In the genomic region with DNA sequence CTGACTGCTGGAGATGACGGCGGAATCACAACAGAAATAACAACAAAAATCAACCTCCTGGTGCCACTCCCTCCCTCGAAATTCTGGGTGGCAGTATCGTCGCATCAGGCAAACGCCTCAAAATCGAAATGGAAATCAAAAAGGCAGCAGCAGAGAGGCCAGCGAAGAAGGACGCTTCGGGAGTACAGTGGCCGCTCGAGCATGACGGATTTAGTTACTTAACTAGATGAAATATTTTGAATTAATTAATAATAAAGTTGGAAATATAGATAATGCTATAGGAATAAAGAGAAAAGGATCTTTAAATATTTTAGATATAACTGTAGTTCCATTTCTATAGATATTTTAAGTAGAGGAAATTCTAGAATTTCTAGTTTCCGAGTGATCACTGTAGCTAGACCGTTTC, we compare ENCODE assay signal across 1 fruit fly cellular context.
A peak's percentile ranks its signal among the peaks of the same experiment; 100 is the strongest.
TF ChIP-seq lines count a peak whose summit lies in the region.

No protein-coding gene starts in this region.

TF ChIP-seq in whole organism, embryonic, 481 proteins besides CTCF, POLR2A, EP300 and RAD21 (continued from another document and continues in another):
- TF ChIP-seq CG5245 (GFP tag; optimal IDR thresholded peaks at IDR 0.05; lab: Kevin White, UChicago) = no peak
- TF ChIP-seq Hr3 (GFP tag; optimal IDR thresholded peaks at IDR 0.05; lab: Kevin White, UChicago) = peak; percentile 22
- no peak for TF ChIP-seq CkIIα-i1 (GFP tag; IDR thresholded peaks at IDR 0.05; lab: Robert Waterston, UW)
- no peak for TF ChIP-seq Jarid2 (GFP tag; optimal IDR thresholded peaks at IDR 0.05; lab: Kevin White, UChicago)
- TF ChIP-seq vvl (GFP tag; IDR thresholded peaks at IDR 0.05; lab: Robert Waterston, UW) = no peak
- no peak for TF ChIP-seq CG3163 (GFP tag; optimal IDR thresholded peaks at IDR 0.05; lab: Kevin White, UChicago)
- no peak for TF ChIP-seq pb (GFP tag; optimal IDR thresholded peaks at IDR 0.05; lab: Kevin White, UChicago)
- TF ChIP-seq yki (optimal IDR thresholded peaks at IDR 0.05; lab: Kevin White, UChicago) = no peak
- no peak for TF ChIP-seq Gug (GFP tag; IDR thresholded peaks at IDR 0.05; lab: Robert Waterston, UW)
- TF ChIP-seq Opbp (GFP tag; IDR thresholded peaks at IDR 0.05; lab: Robert Waterston, UW; ENCODE audit: partially characterized antibody) = no peak
- no peak for TF ChIP-seq CG6765 (GFP tag; optimal IDR thresholded peaks at IDR 0.05; lab: Kevin White, UChicago)
- peak; percentile 41; the same call in 1 of the 2 replicates for TF ChIP-seq Ptx1 (GFP tag; IDR thresholded peaks at IDR 0.05; lab: Robert Waterston, UW)
- TF ChIP-seq CG6654 (GFP tag; optimal IDR thresholded peaks at IDR 0.05; lab: Kevin White, UChicago) = no peak
- no peak for TF ChIP-seq Side (GFP tag; optimal IDR thresholded peaks at IDR 0.05; lab: Kevin White, UChicago)
- TF ChIP-seq lilli (GFP tag; optimal IDR thresholded peaks at IDR 0.05; lab: Kevin White, UChicago) = no peak
- TF ChIP-seq CG14965 (GFP tag; optimal IDR thresholded peaks at IDR 0.05; lab: Kevin White, UChicago; ENCODE audit: borderline replicate concordance) = no peak
- TF ChIP-seq ab (GFP tag; optimal IDR thresholded peaks at IDR 0.05; lab: Kevin White, UChicago) = no peak
- TF ChIP-seq br (optimal IDR thresholded peaks at IDR 0.05; lab: Kevin White, UChicago) = no peak
- no peak for TF ChIP-seq ash1 (GFP tag; optimal IDR thresholded peaks at IDR 0.05; lab: Kevin White, UChicago)
- no peak for TF ChIP-seq inv (GFP tag; IDR thresholded peaks at IDR 0.05; lab: Robert Waterston, UW; ENCODE audit: partially characterized antibody)
- TF ChIP-seq exex (tag; optimal IDR thresholded peaks at IDR 0.05; lab: Kevin White, UChicago) = no peak
- peak; percentile 2 for TF ChIP-seq twi (tag; optimal IDR thresholded peaks at IDR 0.05; lab: Kevin White, UChicago)
- TF ChIP-seq Sox100B (GFP tag; optimal IDR thresholded peaks at IDR 0.05; lab: Kevin White, UChicago) = peak; percentile 35
- TF ChIP-seq zf30C (GFP tag; optimal IDR thresholded peaks at IDR 0.05; lab: Kevin White, UChicago) = no peak
- TF ChIP-seq HLH4C (GFP tag; IDR thresholded peaks at IDR 0.05; lab: Robert Waterston, UW; ENCODE audit: partially characterized antibody) = no peak
- TF ChIP-seq CG17829 (tag; optimal IDR thresholded peaks at IDR 0.05; lab: Kevin White, UChicago) = peak; percentile 45
- TF ChIP-seq Camta (GFP tag; optimal IDR thresholded peaks at IDR 0.05; lab: Kevin White, UChicago) = no peak
- peak; percentile 27 for TF ChIP-seq Spps (tag; optimal IDR thresholded peaks at IDR 0.05; lab: Kevin White, UChicago)
- TF ChIP-seq onecut (GFP tag; IDR thresholded peaks at IDR 0.05; lab: Robert Waterston, UW) = no peak; the same call in 1 of the 2 replicates
- no peak for TF ChIP-seq Sry-β (GFP tag; optimal IDR thresholded peaks at IDR 0.05; lab: Kevin White, UChicago)
- no peak for TF ChIP-seq BtbVII (GFP tag; optimal IDR thresholded peaks at IDR 0.05; lab: Kevin White, UChicago)
- TF ChIP-seq CG3838 (GFP tag; optimal IDR thresholded peaks at IDR 0.05; lab: Kevin White, UChicago) = no peak
- no peak for TF ChIP-seq luna (GFP tag; optimal IDR thresholded peaks at IDR 0.05; lab: Kevin White, UChicago)
- TF ChIP-seq CG9437 (GFP tag; optimal IDR thresholded peaks at IDR 0.05; lab: Kevin White, UChicago) = no peak
- no peak for TF ChIP-seq Awh (GFP tag; IDR thresholded peaks at IDR 0.05; lab: Robert Waterston, UW)
- TF ChIP-seq CG6791 (GFP tag; IDR thresholded peaks at IDR 0.05; lab: Robert Waterston, UW; ENCODE audit: partially characterized antibody) = no peak
- peak in 1 of 3 experiments; percentile 66 for TF ChIP-seq lola (GFP tag; optimal IDR thresholded peaks at IDR 0.05; lab: Kevin White, UChicago)
- no peak for TF ChIP-seq zen (tag; optimal IDR thresholded peaks at IDR 0.05; lab: Kevin White, UChicago)
- TF ChIP-seq nmo (GFP tag; optimal IDR thresholded peaks at IDR 0.05; lab: Kevin White, UChicago) = peak; percentile 37
- TF ChIP-seq CG16863 (GFP tag; optimal IDR thresholded peaks at IDR 0.05; lab: Kevin White, UChicago) = no peak
- no peak for TF ChIP-seq D19B (GFP tag; optimal IDR thresholded peaks at IDR 0.05; lab: Kevin White, UChicago)
- no peak for TF ChIP-seq jing (GFP tag; optimal IDR thresholded peaks at IDR 0.05; lab: Kevin White, UChicago)
- TF ChIP-seq CG4282 (GFP tag; optimal IDR thresholded peaks at IDR 0.05; lab: Kevin White, UChicago) = no peak
- no peak for TF ChIP-seq Lpt (GFP tag; optimal IDR thresholded peaks at IDR 0.05; lab: Kevin White, UChicago)
- peak; percentile 59 for TF ChIP-seq CG2678 (tag; optimal IDR thresholded peaks at IDR 0.05; lab: Kevin White, UChicago)
- TF ChIP-seq pho (GFP tag; optimal IDR thresholded peaks at IDR 0.05; lab: Kevin White, UChicago) = no peak
- TF ChIP-seq CG3281 (GFP tag; optimal IDR thresholded peaks at IDR 0.05; lab: Kevin White, UChicago) = no peak
- no peak for TF ChIP-seq dimm (GFP tag; IDR thresholded peaks at IDR 0.05; lab: Robert Waterston, UW)
- peak; percentile 3 for TF ChIP-seq CG17359 (tag; optimal IDR thresholded peaks at IDR 0.05; lab: Kevin White, UChicago)
- TF ChIP-seq wor (GFP tag; IDR thresholded peaks at IDR 0.05; lab: Robert Waterston, UW) = 0 out of 2 replicates have a peak, but pooled peaks have one; percentile 19
- no peak for TF ChIP-seq Eip74EF (GFP tag; optimal IDR thresholded peaks at IDR 0.05; lab: Kevin White, UChicago)
- peak; percentile 0 for TF ChIP-seq az2 (GFP tag; optimal IDR thresholded peaks at IDR 0.05; lab: Kevin White, UChicago)
- TF ChIP-seq rib (GFP tag; IDR thresholded peaks at IDR 0.05; lab: Robert Waterston, UW) = no peak
- 0 out of 2 replicates have a peak, but pooled peaks have one; percentile 6 for TF ChIP-seq seq (GFP tag; IDR thresholded peaks at IDR 0.05; lab: Robert Waterston, UW)
- peak; percentile 93 for TF ChIP-seq pros (GFP tag; optimal IDR thresholded peaks at IDR 0.05; lab: Kevin White, UChicago)
- no peak for TF ChIP-seq ttk (GFP tag; IDR thresholded peaks at IDR 0.05; lab: Robert Waterston, UW)
- no peak for TF ChIP-seq Usf (GFP tag; optimal IDR thresholded peaks at IDR 0.05; lab: Kevin White, UChicago)
- no peak for TF ChIP-seq CG10147 (GFP tag; optimal IDR thresholded peaks at IDR 0.05; lab: Kevin White, UChicago)
- TF ChIP-seq Hr78 (GFP tag; optimal IDR thresholded peaks at IDR 0.05; lab: Kevin White, UChicago) = no peak
- TF ChIP-seq E2f2 (GFP tag; IDR thresholded peaks at IDR 0.05; lab: Robert Waterston, UW) = no peak
- TF ChIP-seq amos (GFP tag; IDR thresholded peaks at IDR 0.05; lab: Robert Waterston, UW; ENCODE audit: partially characterized antibody) = no peak
- no peak for TF ChIP-seq sob (GFP tag; IDR thresholded peaks at IDR 0.05; lab: Robert Waterston, UW)
- no peak for TF ChIP-seq Rx (GFP tag; IDR thresholded peaks at IDR 0.05; lab: Robert Waterston, UW)
- 0 out of 2 replicates have a peak, but pooled peaks have one; percentile 30 for TF ChIP-seq sens-2 (GFP tag; IDR thresholded peaks at IDR 0.05; lab: Robert Waterston, UW)
- TF ChIP-seq CG18262 (tag; optimal IDR thresholded peaks at IDR 0.05; lab: Kevin White, UChicago) = peak; percentile 55
- no peak for TF ChIP-seq Dll (GFP tag; IDR thresholded peaks at IDR 0.05; lab: Robert Waterston, UW; ENCODE audit: partially characterized antibody)
- no peak for TF ChIP-seq prd (optimal IDR thresholded peaks at IDR 0.05; lab: Kevin White, UChicago)
- TF ChIP-seq prd (GFP tag; IDR thresholded peaks at IDR 0.05; lab: Robert Waterston, UW) = peak; percentile 57; the same call in 2 of the 3 replicates
- no peak for TF ChIP-seq cad (GFP tag; optimal IDR thresholded peaks at IDR 0.05; lab: Kevin White, UChicago)
- no peak for TF ChIP-seq CG14860 (GFP tag; IDR thresholded peaks at IDR 0.05; lab: Robert Waterston, UW; ENCODE audit: partially characterized antibody)
- no peak for TF ChIP-seq CG14050 (GFP tag; IDR thresholded peaks at IDR 0.05; lab: Robert Waterston, UW)
- no peak for TF ChIP-seq CG2116 (GFP tag; optimal IDR thresholded peaks at IDR 0.05; lab: Kevin White, UChicago)
- TF ChIP-seq bigmax (GFP tag; optimal IDR thresholded peaks at IDR 0.05; lab: Kevin White, UChicago) = no peak
- peak; percentile 98 for TF ChIP-seq grau (tag; optimal IDR thresholded peaks at IDR 0.05; lab: Kevin White, UChicago)
- TF ChIP-seq CG12769 (tag; optimal IDR thresholded peaks at IDR 0.05; lab: Kevin White, UChicago) = no peak
- TF ChIP-seq CG10462 (GFP tag; optimal IDR thresholded peaks at IDR 0.05; lab: Kevin White, UChicago) = no peak
- TF ChIP-seq CG14667 (GFP tag; IDR thresholded peaks at IDR 0.05; lab: Robert Waterston, UW) = no peak
- no peak for TF ChIP-seq CG5180 (GFP tag; optimal IDR thresholded peaks at IDR 0.05; lab: Kevin White, UChicago)
- no peak for TF ChIP-seq usp (GFP tag; optimal IDR thresholded peaks at IDR 0.05; lab: Kevin White, UChicago)
- TF ChIP-seq Doc2 (GFP tag; IDR thresholded peaks at IDR 0.05; lab: Robert Waterston, UW) = no peak
- TF ChIP-seq pita (GFP tag; optimal IDR thresholded peaks at IDR 0.05; lab: Kevin White, UChicago) = no peak
- no peak for TF ChIP-seq BEAF-32 (GFP tag; optimal IDR thresholded peaks at IDR 0.05; lab: Kevin White, UChicago)
- TF ChIP-seq CG10209 (GFP tag; optimal IDR thresholded peaks at IDR 0.05; lab: Kevin White, UChicago) = no peak
- no peak for TF ChIP-seq CG1233 (GFP tag; optimal IDR thresholded peaks at IDR 0.05; lab: Kevin White, UChicago)
- no peak for TF ChIP-seq cwo (GFP tag; optimal IDR thresholded peaks at IDR 0.05; lab: Kevin White, UChicago)
- 0 out of 2 replicates have a peak, but pooled peaks have one; percentile 17 for TF ChIP-seq ap (GFP tag; IDR thresholded peaks at IDR 0.05; lab: Robert Waterston, UW)
- no peak; the same call in 1 of the 2 replicates for TF ChIP-seq esg (GFP tag; conservative IDR thresholded peaks at IDR 0.05; lab: Robert Waterston, UW)
- TF ChIP-seq peb (GFP tag; IDR thresholded peaks at IDR 0.05; lab: Robert Waterston, UW) = 0 out of 2 replicates have a peak, but pooled peaks have one; percentile 12
- no peak for TF ChIP-seq YL-1 (GFP tag; optimal IDR thresholded peaks at IDR 0.05; lab: Kevin White, UChicago)
- TF ChIP-seq CG7786 (GFP tag; optimal IDR thresholded peaks at IDR 0.05; lab: Kevin White, UChicago) = no peak
- TF ChIP-seq CG3726 (GFP tag; IDR thresholded peaks at IDR 0.05; lab: Robert Waterston, UW) = no peak
- TF ChIP-seq corto (GFP tag; optimal IDR thresholded peaks at IDR 0.05; lab: Kevin White, UChicago) = no peak
- TF ChIP-seq trh (GFP tag; optimal IDR thresholded peaks at IDR 0.05; lab: Kevin White, UChicago) = no peak
- no peak for TF ChIP-seq klu (GFP tag; IDR thresholded peaks at IDR 0.05; lab: Robert Waterston, UW)
- TF ChIP-seq phol (tag; optimal IDR thresholded peaks at IDR 0.05; lab: Kevin White, UChicago) = peak; percentile 42
- TF ChIP-seq CG17385 (GFP tag; optimal IDR thresholded peaks at IDR 0.05; lab: Kevin White, UChicago) = peak; percentile 8
- peak; percentile 39 for TF ChIP-seq fd96Cb (tag; optimal IDR thresholded peaks at IDR 0.05; lab: Kevin White, UChicago)
- TF ChIP-seq CG8290 (GFP tag; optimal IDR thresholded peaks at IDR 0.05; lab: Kevin White, UChicago) = peak; percentile 0
- TF ChIP-seq CG8290 (tag; optimal IDR thresholded peaks at IDR 0.05; lab: Kevin White, UChicago) = no peak
- no peak for TF ChIP-seq bab2 (GFP tag; optimal IDR thresholded peaks at IDR 0.05; lab: Kevin White, UChicago)
- TF ChIP-seq z (GFP tag; IDR thresholded peaks at IDR 0.05; lab: Robert Waterston, UW) = no peak
- TF ChIP-seq CG8089 (GFP tag; optimal IDR thresholded peaks at IDR 0.05; lab: Kevin White, UChicago) = no peak
- TF ChIP-seq crol (GFP tag; IDR thresholded peaks at IDR 0.05; lab: Robert Waterston, UW) = no peak
- no peak for TF ChIP-seq Nf-YA (GFP tag; IDR thresholded peaks at IDR 0.05; lab: Robert Waterston, UW)
- TF ChIP-seq CG1832 (GFP tag; optimal IDR thresholded peaks at IDR 0.05; lab: Kevin White, UChicago) = peak; percentile 10
- TF ChIP-seq CG30020 (tag; optimal IDR thresholded peaks at IDR 0.05; lab: Kevin White, UChicago) = no peak
- TF ChIP-seq pfk (GFP tag; optimal IDR thresholded peaks at IDR 0.05; lab: Kevin White, UChicago) = no peak
- TF ChIP-seq CG6813 (GFP tag; optimal IDR thresholded peaks at IDR 0.05; lab: Kevin White, UChicago) = no peak
- no peak for TF ChIP-seq h (optimal IDR thresholded peaks at IDR 0.05; lab: Kevin White, UChicago)
- TF ChIP-seq D19A (tag; optimal IDR thresholded peaks at IDR 0.05; lab: Kevin White, UChicago) = peak; percentile 48
- no peak for TF ChIP-seq CG11723 (GFP tag; optimal IDR thresholded peaks at IDR 0.05; lab: Kevin White, UChicago)
- TF ChIP-seq CG6689 (GFP tag; IDR thresholded peaks at IDR 0.05; lab: Robert Waterston, UW) = peak; percentile 43
- TF ChIP-seq CG2875 (GFP tag; optimal IDR thresholded peaks at IDR 0.05; lab: Kevin White, UChicago) = no peak
- no peak for TF ChIP-seq CG6683 (GFP tag; optimal IDR thresholded peaks at IDR 0.05; lab: Kevin White, UChicago)
- TF ChIP-seq HLH3B (GFP tag; IDR thresholded peaks at IDR 0.05; lab: Robert Waterston, UW) = peak; percentile 45
- no peak for TF ChIP-seq CG10543 (GFP tag; optimal IDR thresholded peaks at IDR 0.05; lab: Kevin White, UChicago)
- no peak for TF ChIP-seq da (GFP tag; optimal IDR thresholded peaks at IDR 0.05; lab: Kevin White, UChicago)
- no peak for TF ChIP-seq sr (GFP tag; IDR thresholded peaks at IDR 0.05; lab: Robert Waterston, UW)
- TF ChIP-seq sim (GFP tag; IDR thresholded peaks at IDR 0.05; lab: Robert Waterston, UW) = no peak
- TF ChIP-seq eve (GFP tag; optimal IDR thresholded peaks at IDR 0.05; lab: Kevin White, UChicago) = peak in 1 of 2 experiments; percentile 69
- no peak for TF ChIP-seq CG31388 (GFP tag; optimal IDR thresholded peaks at IDR 0.05; lab: Kevin White, UChicago)
- no peak for TF ChIP-seq Aef1 (GFP tag; IDR thresholded peaks at IDR 0.05; lab: Robert Waterston, UW)
- no peak for TF ChIP-seq ssp (GFP tag; IDR thresholded peaks at IDR 0.05; lab: Robert Waterston, UW)
- TF ChIP-seq CG17802 (tag; optimal IDR thresholded peaks at IDR 0.05; lab: Kevin White, UChicago) = no peak
- TF ChIP-seq Xrp1 (GFP tag; IDR thresholded peaks at IDR 0.05; lab: Robert Waterston, UW) = peak; percentile 73
- TF ChIP-seq Atf-2 (GFP tag; optimal IDR thresholded peaks at IDR 0.05; lab: Kevin White, UChicago) = no peak
- TF ChIP-seq sd (tag; optimal IDR thresholded peaks at IDR 0.05; lab: Kevin White, UChicago) = no peak
- TF ChIP-seq CG12659 (GFP tag; optimal IDR thresholded peaks at IDR 0.05; lab: Kevin White, UChicago) = no peak
- no peak for TF ChIP-seq sna (GFP tag; IDR thresholded peaks at IDR 0.05; lab: Robert Waterston, UW; ENCODE audit: partially characterized antibody)
- TF ChIP-seq CG7271 (tag; optimal IDR thresholded peaks at IDR 0.05; lab: Kevin White, UChicago) = no peak
- no peak for TF ChIP-seq CG12219 (GFP tag; optimal IDR thresholded peaks at IDR 0.05; lab: Kevin White, UChicago)
